Fruit fly (Drosophila melanogaster): ENCODE results near the gene egh.

DNA sequence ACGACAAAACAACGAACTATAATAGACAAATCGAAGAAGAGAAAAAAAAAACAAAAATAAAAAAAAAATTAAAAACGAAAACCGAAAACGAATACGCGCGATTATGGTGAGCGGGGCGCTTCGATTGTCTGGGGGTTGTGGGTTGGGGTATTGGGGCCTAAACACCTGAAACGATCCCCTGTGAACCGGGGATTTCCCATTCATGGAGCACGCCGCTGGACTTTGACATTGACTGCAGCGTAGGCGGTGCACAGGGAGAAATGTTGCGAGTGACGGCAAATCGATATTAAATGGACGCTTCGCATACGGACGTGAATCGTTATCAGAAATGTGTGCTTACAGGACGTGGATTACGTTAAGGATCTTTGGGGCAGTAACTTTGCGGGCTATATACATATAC lies 3.9 kb downstream of the egh start:
- TF ChIP-seq CG8319 (GFP tag; optimal IDR thresholded peaks at IDR 0.05) (no peak), dac (GFP tag; optimal IDR thresholded peaks at IDR 0.05) (no peak), Sox14 (GFP tag; optimal IDR thresholded peaks at IDR 0.05) (no peak), CG9139 (GFP tag; optimal IDR thresholded peaks at IDR 0.05) (peak; percentile 28), Eip75B (GFP tag; optimal IDR thresholded peaks at IDR 0.05) (no peak), cyc (GFP tag; optimal IDR thresholded peaks at IDR 0.05) (no peak), CG8632 (GFP tag; optimal IDR thresholded peaks at IDR 0.05) (no peak), Hr4 (GFP tag; optimal IDR thresholded peaks at IDR 0.05) (no peak), Hr38 (GFP tag; optimal IDR thresholded peaks at IDR 0.05) (no peak), Gug (GFP tag; IDR thresholded peaks at IDR 0.05) (no peak), eg (GFP tag; IDR thresholded peaks at IDR 0.05) (no peak), fd85E (GFP tag; optimal IDR thresholded peaks at IDR 0.05) (no peak), Met (GFP tag; optimal IDR thresholded peaks at IDR 0.05) (no peak), CG7368 (GFP tag; optimal IDR thresholded peaks at IDR 0.05) (no peak)
